Worm (Caenorhabditis elegans): ENCODE results near the gene F54H5.14.

DNA sequence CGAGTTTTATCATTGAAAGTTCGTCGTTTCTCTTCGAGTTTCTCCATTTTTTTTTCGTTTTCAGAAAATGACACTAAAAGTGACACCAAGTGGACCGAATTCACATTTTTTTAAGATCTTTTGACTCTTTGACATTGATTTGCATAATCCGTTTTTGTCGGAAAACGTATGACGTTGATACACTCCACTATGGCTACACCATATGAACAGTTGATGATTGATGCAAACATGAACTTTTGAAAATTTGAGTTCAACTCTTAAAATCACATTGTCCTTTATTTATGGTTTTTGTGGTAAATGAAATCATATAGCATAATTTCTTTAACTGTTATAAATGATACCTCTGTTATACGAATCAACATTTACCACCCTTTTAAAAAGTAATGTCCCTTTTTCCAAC lies 33.6 kb upstream of the F54H5.14 start, which contains the start of gene T19D12.10:
- TF ChIP-seq unc-62 (GFP tag; optimal IDR thresholded peaks at IDR 0.05) (no peak), lin-15B (tag; optimal IDR thresholded peaks at IDR 0.05) (no peak), lsy-12 (tag; optimal IDR thresholded peaks at IDR 0.05) (no peak), egl-27 (tag; optimal IDR thresholded peaks at IDR 0.05) (no peak), ztf-4 (tag; optimal IDR thresholded peaks at IDR 0.05) (no peak), nhr-25 (tag; optimal IDR thresholded peaks at IDR 0.05) (no peak), ceh-82 (tag; optimal IDR thresholded peaks at IDR 0.05) (no peak), zag-1 (tag; optimal IDR thresholded peaks at IDR 0.05) (no peak), nhr-12 (tag; optimal IDR thresholded peaks at IDR 0.05) (no peak), nhr-237 (tag; optimal IDR thresholded peaks at IDR 0.05) (no peak), fos-1 (tag; optimal IDR thresholded peaks at IDR 0.05) (no peak), nhr-11 (tag; optimal IDR thresholded peaks at IDR 0.05) (no peak)

Data from whole organism, L3 larva.